Worm (Caenorhabditis elegans): ENCODE measurements around the gene Y13C8A.1.

Gene Y13C8A.1

ce11 chrX:16928087-16928486 lies 44.6 kb downstream of the Y13C8A.1 start (continued):
- peak; percentile 77; the same call in 1 of the 2 replicates for TF ChIP-seq dmd-8 (GFP tag; IDR thresholded peaks at IDR 0.05)
- TF ChIP-seq hlh-11 (tag; optimal IDR thresholded peaks at IDR 0.05), result peak; percentile 52
- TF ChIP-seq ztf-11 (tag; optimal IDR thresholded peaks at IDR 0.05), result no peak
- no peak; the same call in 1 of the 2 replicates for TF ChIP-seq Y105C5A.15 (GFP tag; IDR thresholded peaks at IDR 0.05)
- no peak for TF ChIP-seq ceh-32 (tag; optimal IDR thresholded peaks at IDR 0.05; ENCODE audit: poor library complexity)
- peak; percentile 53; the same call in 1 of the 2 replicates for TF ChIP-seq pha-4 (GFP tag; IDR thresholded peaks at IDR 0.05)
- TF ChIP-seq pha-4 (tag; optimal IDR thresholded peaks at IDR 0.05), result no peak
- peak; percentile 83 for TF ChIP-seq lim-7 (GFP tag; IDR thresholded peaks at IDR 0.05)
- peak in 1 of 2 experiments; percentile 67 for TF ChIP-seq mdl-1 (tag; optimal IDR thresholded peaks at IDR 0.05)
- TF ChIP-seq nhr-11 (tag; optimal IDR thresholded peaks at IDR 0.05), result no peak
- TF ChIP-seq egl-43 (GFP tag; IDR thresholded peaks at IDR 0.05), result peak; percentile 91
- TF ChIP-seq zip-11 (GFP tag; IDR thresholded peaks at IDR 0.05), result 0 out of 2 replicates have a peak, but pooled peaks have one; percentile 24
- TF ChIP-seq madf-5 (GFP tag; IDR thresholded peaks at IDR 0.05), result peak in 1 of 2 experiments; percentile 55; a peak in 1 of 4 replicates
- TF ChIP-seq zag-1 (tag; optimal IDR thresholded peaks at IDR 0.05), result no peak

DNA sequence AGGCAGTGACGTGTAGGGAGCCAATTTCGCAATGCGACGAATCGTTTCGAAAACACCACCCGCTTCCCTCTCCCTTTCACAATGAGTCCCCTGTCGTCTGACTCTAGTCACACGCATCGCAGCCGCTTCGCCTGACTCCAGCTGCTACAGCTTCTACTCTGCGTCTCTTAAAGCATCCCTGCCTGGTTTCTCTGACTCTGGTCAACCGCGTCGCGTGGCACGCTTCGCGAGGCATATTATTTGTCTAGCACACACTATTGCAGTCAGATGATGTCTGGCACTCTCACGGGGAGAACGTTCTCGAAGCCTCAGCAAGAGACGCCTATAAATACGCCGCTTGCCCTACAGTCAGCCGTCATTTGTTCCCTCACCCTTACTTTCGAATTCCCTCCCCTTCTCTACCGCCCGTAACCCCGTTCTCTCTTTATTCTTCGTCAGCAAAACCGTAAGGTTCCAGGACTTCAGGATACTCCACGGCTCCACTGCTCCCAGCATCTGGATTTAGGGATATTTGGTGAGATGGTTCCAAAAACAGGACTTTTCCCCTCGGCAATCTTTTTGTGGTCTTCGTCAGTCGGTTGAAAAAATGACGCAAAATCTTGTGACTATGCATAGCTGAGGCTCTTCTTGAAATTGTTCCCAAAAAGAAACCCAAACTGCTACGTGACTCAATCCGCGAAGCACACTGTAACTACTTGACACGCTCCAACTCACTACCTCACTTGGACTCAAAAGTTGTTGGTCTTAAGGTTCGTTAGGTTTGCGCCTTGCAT lies 46.2 kb downstream of the Y13C8A.1 start:
- TF ChIP-seq R02D3.7 (tag; optimal IDR thresholded peaks at IDR 0.05) (no peak), lin-38 (GFP tag; IDR thresholded peaks at IDR 0.05) (peak; percentile 71), mxl-3 (GFP tag; optimal IDR thresholded peaks at IDR 0.05) (peak; percentile 82), nhr-6 (tag; optimal IDR thresholded peaks at IDR 0.05) (peak; percentile 98), aha-1 (tag) (peak; percentile 98), snpc-4 (tag; optimal IDR thresholded peaks at IDR 0.05) (peak; percentile 47), gei-8 (GFP tag; optimal IDR thresholded peaks at IDR 0.05) (peak; percentile 96), nhr-48 (tag; optimal IDR thresholded peaks at IDR 0.05) (peak; percentile 95), fkh-10 (GFP tag; optimal IDR thresholded peaks at IDR 0.05) (peak; percentile 81), nhr-41 (GFP tag; IDR thresholded peaks at IDR 0.05) (peak; percentile 16; the same call in 1 of the 2 replicates), saeg-2 (GFP tag; IDR thresholded peaks at IDR 0.05) (peak; percentile 92), lim-7 (GFP tag; IDR thresholded peaks at IDR 0.05) (peak; percentile 72), lin-1 (GFP tag; IDR thresholded peaks at IDR 0.05) (no peak; the same call in 1 of the 2 replicates), tag-97 (GFP tag; IDR thresholded peaks at IDR 0.05) (no peak), F26F4.8 (GFP tag; conservative IDR thresholded peaks at IDR 0.05) (no peak), lin-15B (tag; optimal IDR thresholded peaks at IDR 0.05) (no peak), zip-2 (tag; optimal IDR thresholded peaks at IDR 0.05) (peak; percentile 77), nhr-77 (tag; optimal IDR thresholded peaks at IDR 0.05) (peak; percentile 77), mxl-2 (GFP tag; conservative IDR thresholded peaks at IDR 0.05) (peak; percentile 47; the same call in 1 of the 2 replicates), F10B5.3 (tag; optimal IDR thresholded peaks at IDR 0.05) (peak; percentile 90), D1046.2 (GFP tag; IDR thresholded peaks at IDR 0.05) (peak; percentile 77; the same call in 1 of the 2 replicates), egl-27 (tag; optimal IDR thresholded peaks at IDR 0.05) (peak; percentile 87), mdl-1 (tag; optimal IDR thresholded peaks at IDR 0.05) (peak; percentile 97 to 98), ceh-62 (tag; optimal IDR thresholded peaks at IDR 0.05) (no peak), mep-1 (tag; optimal IDR thresholded peaks at IDR 0.05) (peak; percentile 99), lin-13 (GFP tag; optimal IDR thresholded peaks at IDR 0.05) (peak; percentile 95), spr-3 (GFP tag; optimal IDR thresholded peaks at IDR 0.05) (peak; percentile 74), duxl-1 (tag; optimal IDR thresholded peaks at IDR 0.05; ENCODE audit: poor library complexity) (peak; percentile 84), ZK546.5 (tag; optimal IDR thresholded peaks at IDR 0.05) (peak in 1 of 2 experiments; percentile 32), ceh-82 (tag; optimal IDR thresholded peaks at IDR 0.05) (no peak), ces-1 (GFP tag; optimal IDR thresholded peaks at IDR 0.05) (no peak), Y75B8A.6 (GFP tag; IDR thresholded peaks at IDR 0.05) (0 out of 2 replicates have a peak, but pooled peaks have one; percentile 29), dmd-6 (GFP tag; IDR thresholded peaks at IDR 0.05) (peak; percentile 98), lsy-2 (tag; optimal IDR thresholded peaks at IDR 0.05) (peak; percentile 90 to 95), ceh-32 (tag; optimal IDR thresholded peaks at IDR 0.05; ENCODE audit: poor library complexity) (peak; percentile 77), ztf-7 (tag; optimal IDR thresholded peaks at IDR 0.05) (peak; percentile 81), unc-62 (GFP tag; optimal IDR thresholded peaks at IDR 0.05 in 1 of 2) (peak; percentile 34 to 100), unc-62 (tag; optimal IDR thresholded peaks at IDR 0.05) (no peak)
